Worm (Caenorhabditis elegans): ENCODE results near the gene C35B1.9.

- TF ChIP-seq nhr-237 (tag; optimal IDR thresholded peaks at IDR 0.05): no peak
- no peak for TF ChIP-seq flh-1 (GFP tag; optimal IDR thresholded peaks at IDR 0.05)
- no peak for TF ChIP-seq unc-39 (tag; optimal IDR thresholded peaks at IDR 0.05)
- no peak for TF ChIP-seq mab-5 (tag; optimal IDR thresholded peaks at IDR 0.05)
- TF ChIP-seq unc-62 (GFP tag; optimal IDR thresholded peaks at IDR 0.05): no peak
- TF ChIP-seq ces-1 (GFP tag; optimal IDR thresholded peaks at IDR 0.05): no peak
- TF ChIP-seq ham-2 (GFP tag; optimal IDR thresholded peaks at IDR 0.05): no peak
- TF ChIP-seq ztf-11 (tag; optimal IDR thresholded peaks at IDR 0.05): no peak
These were observed 27.3 kb downstream of the C35B1.9 start for ce11 chrIV:4053405-4053804.
